Worm (Caenorhabditis elegans) whole organism, young adult: ENCODE data around the gene F25A2.1.

Experiments
- B0019.2 ChIP-seq: fragments of 200-800 bp; sonication (Bioruptor generic); conservative IDR thresholded peaks from 2 replicates; pipeline ENCODE4 v1.3.6; 2022; ENCODE audit warnings: missing genetic modification reagents, missing genetic modification characterization, missing compliant biosample characterization
- B0035.1 ChIP-seq: sonication (generic microtip); optimal IDR thresholded peaks from 2 replicates; lab custom pipeline; 2016; ENCODE audit warnings: missing genetic modification characterization, mild to moderate bottlenecking, missing compliant biosample characterization, missing genotype, missing genetic modification reagents
- C06A6.2 ChIP-seq: fragments of 200-800 bp; sonication (Bioruptor generic); conservative IDR thresholded peaks from 2 replicates; pipeline ENCODE4 v1.3.6; 2022; ENCODE audit warnings: missing genetic modification characterization, missing compliant biosample characterization
- C17E4.6 ChIP-seq: fragments of 200-800 bp; sonication (Bioruptor generic); IDR thresholded peaks from 2 replicates; pipeline ENCODE4 v1.3.6; 2022; ENCODE audit warnings: missing genetic modification reagents, missing genetic modification characterization, missing compliant biosample characterization
- D2030.7 ChIP-seq: fragments of 200-800 bp; sonication (Bioruptor generic); IDR thresholded peaks from 2 replicates; pipeline ENCODE4 v1.3.6; 2022; ENCODE audit warnings: missing genetic modification reagents, missing genetic modification characterization, missing compliant biosample characterization
- F10E7.11 ChIP-seq: sonication (generic microtip); optimal IDR thresholded peaks from 2 replicates; lab custom pipeline; 2017; ENCODE audit warnings: mild to moderate bottlenecking, missing genetic modification characterization, moderate library complexity, missing compliant biosample characterization
- F22D6.2 ChIP-seq: sonication (generic microtip); optimal IDR thresholded peaks from 2 replicates; lab custom pipeline; 2016; ENCODE audit warnings: mild to moderate bottlenecking, missing genetic modification characterization, missing compliant biosample characterization
- F37B4.10 ChIP-seq: fragments of 200-800 bp; sonication (Bioruptor generic); IDR thresholded peaks from 2 replicates; pipeline ENCODE4 v1.3.6; 2022; ENCODE audit warnings: missing genetic modification characterization, missing compliant biosample characterization
- F39B2.1 ChIP-seq: fragments of 200-800 bp; sonication (Bioruptor generic); IDR thresholded peaks from 2 replicates; pipeline ENCODE4 v1.3.6; 2022; ENCODE audit warnings: missing genetic modification reagents, missing genetic modification characterization, missing compliant biosample characterization
- F55B11.4 ChIP-seq: sonication (generic microtip); optimal IDR thresholded peaks from 2 replicates; lab custom pipeline; 2016; ENCODE audit warnings: missing compliant biosample characterization, missing genetic modification characterization, borderline replicate concordance; ENCODE audit not compliant: insufficient read depth
- T26A5.8 ChIP-seq: sonication (generic microtip); optimal IDR thresholded peaks from 2 replicates; lab custom pipeline; 2016; ENCODE audit warnings: missing genetic modification characterization, missing compliant biosample characterization
- Y56A3A.18 ChIP-seq: fragments of 200-800 bp; sonication (Bioruptor generic); IDR thresholded peaks from 2 replicates; pipeline ENCODE4 v1.3.6; 2022; ENCODE audit warnings: missing genetic modification reagents, missing genetic modification characterization, missing compliant biosample characterization
- aptf-3 ChIP-seq: fragments of 200-800 bp; sonication (Bioruptor generic); IDR thresholded peaks from 2 replicates; pipeline ENCODE4 v1.3.6; 2022; ENCODE audit warnings: missing genetic modification characterization, missing compliant biosample characterization
- athp-1 ChIP-seq: sonication (generic microtip); optimal IDR thresholded peaks from 2 replicates; lab custom pipeline; 2017; ENCODE audit warnings: mild to moderate bottlenecking, missing genetic modification characterization, missing compliant biosample characterization
- attf-5 ChIP-seq: fragments of 200-800 bp; sonication (Bioruptor generic); optimal IDR thresholded peaks from 2 replicates; lab custom pipeline; 2018; ENCODE audit warnings: mild to moderate bottlenecking, missing genetic modification characterization, missing compliant biosample characterization
- bed-1 ChIP-seq: fragments of 200-800 bp; sonication (Bioruptor generic); IDR thresholded peaks from 2 replicates; pipeline ENCODE4 v1.3.6; 2022; ENCODE audit warnings: missing genetic modification reagents, missing genetic modification characterization, missing compliant biosample characterization
- cebp-2 ChIP-seq: fragments of 200-800 bp; sonication (Bioruptor generic); IDR thresholded peaks from 2 replicates; pipeline ENCODE4 v1.3.6; 2022; ENCODE audit warnings: missing genetic modification characterization, missing compliant biosample characterization
- ceh-40 ChIP-seq: fragments of 200-800 bp; sonication (Bioruptor generic); IDR thresholded peaks from 2 replicates; pipeline ENCODE4 v1.3.6; 2022; ENCODE audit warnings: missing genetic modification characterization, missing compliant biosample characterization
- ceh-58 ChIP-seq: fragments of 200-800 bp; sonication (Bioruptor generic); IDR thresholded peaks from 2 replicates; pipeline ENCODE4 v1.3.6; 2022; ENCODE audit warnings: missing genetic modification characterization, missing compliant biosample characterization
- ceh-79 ChIP-seq: sonication (generic microtip); optimal IDR thresholded peaks from 2 replicates; lab custom pipeline; 2017; ENCODE audit warnings: mild to moderate bottlenecking, missing genetic modification characterization, missing compliant biosample characterization
- ceh-91 ChIP-seq: fragments of 200-800 bp; sonication (Bioruptor generic); IDR thresholded peaks from 2 replicates; pipeline ENCODE4 v1.3.6; 2022; ENCODE audit warnings: missing genetic modification reagents, missing genetic modification characterization, missing compliant biosample characterization
- dox-1 ChIP-seq: fragments of 200-800 bp; sonication (Bioruptor generic); IDR thresholded peaks from 2 replicates; pipeline ENCODE4 v1.3.6; 2022; ENCODE audit warnings: missing genetic modification reagents, missing genetic modification characterization, missing compliant biosample characterization
- dpff-1 ChIP-seq: sonication (generic microtip); optimal IDR thresholded peaks from 2 replicates; lab custom pipeline; 2017; ENCODE audit warnings: mild to moderate bottlenecking, missing genetic modification characterization, missing compliant biosample characterization
- efl-1 ChIP-seq: fragments of 150-350 bp; optimal IDR thresholded peaks from 2 replicates; lab custom pipeline; 2014; ENCODE audit warnings: missing biosample characterization, missing genetic modification reagents, missing genetic modification characterization
- egl-18 ChIP-seq: fragments of 200-800 bp; sonication (Bioruptor generic); IDR thresholded peaks from 2 replicates; pipeline ENCODE4 v1.3.6; 2022; ENCODE audit warnings: missing genetic modification reagents, missing genetic modification characterization, missing compliant biosample characterization
- ets-4 ChIP-seq: fragments of 200-800 bp; sonication (Bioruptor generic); optimal IDR thresholded peaks from 2 replicates; lab custom pipeline; 2018; ENCODE audit warnings: mild to moderate bottlenecking, missing genetic modification characterization, missing compliant biosample characterization
- gei-17 ChIP-seq: fragments of 200-800 bp; sonication (Bioruptor generic); optimal IDR thresholded peaks from 2 replicates; lab custom pipeline; 2018; ENCODE audit warnings: mild to moderate bottlenecking, missing genetic modification characterization, missing compliant biosample characterization
- hrde-1 ChIP-seq: sonication (generic microtip); optimal IDR thresholded peaks from 2 replicates; lab custom pipeline; 2016; ENCODE audit warnings: missing genetic modification characterization, mild to moderate bottlenecking, missing compliant biosample characterization, moderate library complexity, missing genotype, missing genetic modification reagents, borderline replicate concordance
- hsf-1 ChIP-seq: fragments of 200-800 bp; sonication (Bioruptor generic); IDR thresholded peaks from 2 replicates; pipeline ENCODE4 v1.3.6; 2022; ENCODE audit warnings: missing genetic modification reagents, missing genetic modification characterization, missing compliant biosample characterization
- lag-1 ChIP-seq: fragments of 200-800 bp; sonication (Bioruptor generic); IDR thresholded peaks from 2 replicates; pipeline ENCODE4 v1.3.6; 2022; ENCODE audit warnings: missing genetic modification reagents, missing genetic modification characterization, missing compliant biosample characterization
- let-526 ChIP-seq: fragments of 200-800 bp; sonication (Bioruptor generic); IDR thresholded peaks from 2 replicates; pipeline ENCODE4 v1.3.6; 2022; ENCODE audit warnings: missing genetic modification reagents, missing genetic modification characterization, missing compliant biosample characterization
- lin-26 ChIP-seq: fragments of 200-800 bp; sonication (Bioruptor generic); IDR thresholded peaks from 2 replicates; pipeline ENCODE4 v1.3.6; 2022; ENCODE audit warnings: missing genetic modification reagents, missing genetic modification characterization, missing compliant biosample characterization
- lin-35 ChIP-seq, 3 experiments: fragments of 150-350 bp in 2 of 3; sonication (generic microtip) in 1 of 3; optimal IDR thresholded peaks; 2 replicates each; lab custom pipeline; 2014 to 2018; ENCODE audit warnings: missing biosample characterization in 3 of 3, missing genetic modification characterization in 3 of 3, missing genetic modification reagents in 3 of 3
- lir-1 ChIP-seq: fragments of 200-800 bp; sonication (Bioruptor generic); conservative IDR thresholded peaks from 2 replicates; pipeline ENCODE4 v1.3.6; 2022; ENCODE audit warnings: missing genetic modification reagents, missing genetic modification characterization, missing compliant biosample characterization
- lsy-27 ChIP-seq: sonication (generic microtip); optimal IDR thresholded peaks from 2 replicates; lab custom pipeline; 2017; ENCODE audit warnings: missing genetic modification characterization, mild to moderate bottlenecking, missing compliant biosample characterization, antibody characterized with exemption, missing genotype, borderline replicate concordance; ENCODE audit not compliant: insufficient read depth
- madf-10 ChIP-seq: sonication (generic microtip); optimal IDR thresholded peaks from 2 replicates; lab custom pipeline; 2016; ENCODE audit warnings: mild to moderate bottlenecking, missing genetic modification characterization, missing compliant biosample characterization
- madf-8 ChIP-seq: fragments of 200-800 bp; sonication (Bioruptor generic); conservative IDR thresholded peaks from 2 replicates; pipeline ENCODE4 v1.3.6; 2022; ENCODE audit warnings: missing genetic modification reagents, missing genetic modification characterization, missing compliant biosample characterization
- nfya-1 ChIP-seq: sonication (generic microtip); optimal IDR thresholded peaks from 2 replicates; lab custom pipeline; 2017; ENCODE audit warnings: antibody characterized with exemption, missing compliant biosample characterization, missing genetic modification characterization, borderline replicate concordance; ENCODE audit not compliant: insufficient read depth
- nhr-27 ChIP-seq: fragments of 200-800 bp; sonication (Bioruptor generic); optimal IDR thresholded peaks from 2 replicates; lab custom pipeline; 2018; ENCODE audit warnings: mild to moderate bottlenecking, missing genetic modification characterization, moderate library complexity, missing compliant biosample characterization
- pbrm-1 ChIP-seq: fragments of 200-800 bp; sonication (Bioruptor generic); IDR thresholded peaks from 2 replicates; pipeline ENCODE4 v1.3.6; 2022; ENCODE audit warnings: missing genetic modification reagents, missing genetic modification characterization, missing compliant biosample characterization
- sdz-38 ChIP-seq: sonication (generic microtip); optimal IDR thresholded peaks from 2 replicates; lab custom pipeline; 2016; ENCODE audit warnings: missing genotype, missing genetic modification characterization, missing compliant biosample characterization
- sea-2 ChIP-seq: fragments of 200-800 bp; sonication (Bioruptor generic); IDR thresholded peaks from 2 replicates; pipeline ENCODE4 v1.3.6; 2022; ENCODE audit warnings: missing genetic modification characterization, missing compliant biosample characterization
- snpc-4 ChIP-seq, 5 experiments: fragments of 150-350 bp in 1 of 5; sonication (generic microtip) in 4 of 5; optimal IDR thresholded peaks; 2 replicates each; lab custom pipeline; 2014 to 2018; ENCODE audit warnings: missing genetic modification characterization in 5 of 5, missing biosample characterization in 3 of 5, antibody characterized with exemption in 2 of 5, mild to moderate bottlenecking in 2 of 5, missing compliant biosample characterization in 2 of 5, missing genotype in 2 of 5, moderate library complexity in 2 of 5, missing genetic modification reagents in 1 of 5
- ztf-18 ChIP-seq: sonication (generic microtip); optimal IDR thresholded peaks from 2 replicates; lab custom pipeline; 2016; ENCODE audit warnings: missing genotype, mild to moderate bottlenecking, missing genetic modification characterization, missing compliant biosample characterization
- ztf-26 ChIP-seq: sonication (generic microtip); optimal IDR thresholded peaks from 2 replicates; lab custom pipeline; 2017; ENCODE audit warnings: missing genetic modification characterization, missing compliant biosample characterization
- ztf-28 ChIP-seq: fragments of 200-800 bp; sonication (Bioruptor generic); IDR thresholded peaks from 2 replicates; pipeline ENCODE4 v1.3.6; 2022; ENCODE audit warnings: missing genetic modification reagents, missing genetic modification characterization, missing compliant biosample characterization

Gene F25A2.1

DNA sequence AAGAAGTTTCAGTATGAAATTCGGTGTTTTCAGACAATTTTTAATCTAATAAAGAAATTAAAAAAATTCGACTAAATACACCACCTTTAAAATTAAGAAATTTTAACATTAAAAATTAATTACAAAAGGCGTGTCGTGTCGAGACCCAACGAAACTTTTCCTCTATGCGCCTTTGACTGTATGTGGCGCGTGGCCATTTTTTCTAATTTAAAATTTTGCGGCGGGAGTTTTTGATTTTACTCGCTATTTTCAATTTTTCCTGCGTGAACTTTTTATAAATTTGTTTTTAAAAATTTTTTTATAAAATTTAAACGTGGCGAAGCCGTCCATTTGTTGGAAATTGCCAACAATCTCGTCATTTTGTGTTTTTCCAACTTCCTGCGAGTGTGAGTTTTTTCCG is 26.6 kb upstream of the F25A2.1 start (continued):
- TF ChIP-seq aptf-3 (GFP tag; lab: Robert Waterston, UW) (no peak), ztf-28 (GFP tag; lab: Robert Waterston, UW) (no peak), gei-17 (GFP tag; lab: Kevin White, UChicago) (no peak), hrde-1 (tag; lab: Kevin White, UChicago) (no peak), ceh-79 (no peak), pbrm-1 (GFP tag; lab: Robert Waterston, UW) (0 out of 2 replicates have a peak, but pooled peaks have one; percentile 26), dox-1 (peak; percentile 36), nhr-27 (tag; lab: Kevin White, UChicago) (no peak), C06A6.2 (GFP tag; lab: Robert Waterston, UW) (no peak), nfya-1 (no peak), F55B11.4 (tag; lab: Kevin White, UChicago) (no peak), athp-1 (tag; lab: Kevin White, UChicago) (no peak), ceh-40 (no peak), F37B4.10 (GFP tag; lab: Robert Waterston, UW) (no peak), ztf-26 (no peak), D2030.7 (GFP tag; lab: Robert Waterston, UW) (peak; percentile 93), lir-1 (GFP tag; lab: Robert Waterston, UW) (no peak), lsy-27 (no peak), sea-2 (GFP tag; lab: Robert Waterston, UW) (no peak), attf-5 (GFP tag; lab: Kevin White, UChicago) (no peak), C17E4.6 (peak; percentile 41; the same call in 1 of the 2 replicates), F22D6.2 (tag; lab: Kevin White, UChicago) (no peak), dpff-1 (tag; lab: Kevin White, UChicago) (no peak), snpc-4 (GFP tag; optimal IDR thresholded peaks at IDR 0.05; lab: Kevin White, UChicago) (no peak), snpc-4 (tag; optimal IDR thresholded peaks at IDR 0.05; lab: Kevin White, UChicago) (peak in 2 of 4 experiments; percentile 28 to 48), lin-35 (GFP tag; optimal IDR thresholded peaks at IDR 0.05; lab: Kevin White, UChicago) (peak in 1 of 3 experiments; percentile 10), ceh-58 (GFP tag; lab: Robert Waterston, UW) (no peak), B0035.1 (no peak), lag-1 (no peak)
- TF ChIP-seq, all 124 proteins: peak for 31

DNA sequence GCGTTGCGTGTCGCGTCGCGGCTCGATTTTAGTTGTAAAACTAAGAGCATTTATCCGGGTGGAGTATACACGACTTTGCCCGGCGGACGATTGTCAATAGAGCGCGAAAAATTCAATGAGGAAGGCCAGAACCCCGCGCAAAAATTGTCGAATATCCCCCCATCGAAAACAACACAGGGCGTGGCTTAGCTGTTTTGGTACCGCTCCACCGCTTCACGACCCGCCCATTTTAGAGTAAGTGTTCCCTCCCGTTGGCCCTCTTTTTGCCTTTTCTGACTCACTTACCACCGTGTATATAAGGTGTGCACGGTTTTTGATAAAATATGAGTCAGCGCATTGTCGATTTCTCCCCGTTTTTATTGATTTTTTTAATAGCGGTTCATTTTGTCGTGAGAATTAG is 26.0 kb upstream of the F25A2.1 start:
- TF ChIP-seq Y56A3A.18 (0 out of 2 replicates have a peak, but pooled peaks have one; percentile 17), egl-18 (0 out of 2 replicates have a peak, but pooled peaks have one; percentile 32), ztf-18 (tag; lab: Kevin White, UChicago) (no peak)

DNA sequence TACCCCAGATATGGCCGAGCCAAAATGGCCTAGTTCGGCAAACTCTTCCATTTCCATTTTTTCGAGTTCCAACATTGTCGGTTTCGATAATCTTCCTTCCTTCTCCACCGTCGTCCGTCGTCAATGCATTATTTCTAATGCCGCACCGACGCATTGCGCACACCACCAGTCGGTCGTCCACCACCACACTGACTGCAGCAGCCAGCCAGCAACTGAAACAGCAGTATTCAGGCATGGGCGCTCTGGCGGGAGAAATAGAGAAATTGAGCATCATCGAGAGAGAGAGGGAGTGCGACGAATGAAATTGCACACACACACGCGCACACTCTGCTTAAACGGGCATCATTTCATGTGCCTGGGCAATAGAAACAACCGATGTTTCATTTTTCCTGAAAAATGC is 25.5 kb upstream of the F25A2.1 start:
- no peak for TF ChIP-seq efl-1 (GFP tag; lab: Kevin White, UChicago)
- TF ChIP-seq madf-8 (GFP tag; lab: Robert Waterston, UW) = no peak
- TF ChIP-seq F37B4.10 (GFP tag; lab: Robert Waterston, UW) = no peak
- TF ChIP-seq sdz-38 (tag; lab: Kevin White, UChicago) = no peak
- TF ChIP-seq madf-10 = peak; percentile 32
- TF ChIP-seq ceh-40 = no peak
- 0 out of 2 replicates have a peak, but pooled peaks have one; percentile 26 for TF ChIP-seq let-526 (GFP tag; lab: Robert Waterston, UW)
- no peak for TF ChIP-seq lin-26
- TF ChIP-seq hrde-1 (tag; lab: Kevin White, UChicago) = no peak
- TF ChIP-seq hsf-1 = no peak
- no peak for TF ChIP-seq cebp-2 (GFP tag; lab: Robert Waterston, UW)
- TF ChIP-seq B0019.2 (GFP tag; lab: Robert Waterston, UW) = no peak
- no peak for TF ChIP-seq ceh-91 (GFP tag; lab: Robert Waterston, UW)
- TF ChIP-seq gei-17 (GFP tag; lab: Kevin White, UChicago) = peak; percentile 18
- TF ChIP-seq bed-1 (GFP tag; lab: Robert Waterston, UW) = no peak
- TF ChIP-seq ets-4 = peak; percentile 46
- no peak for TF ChIP-seq lsy-27
- no peak for TF ChIP-seq egl-18
- TF ChIP-seq T26A5.8 (tag; lab: Kevin White, UChicago) = no peak
- TF ChIP-seq F10E7.11 (tag; lab: Kevin White, UChicago) = no peak
- TF ChIP-seq F39B2.1 (GFP tag; lab: Robert Waterston, UW) = no peak
